Fruit fly (Drosophila melanogaster): ENCODE results near the gene Tbc1d15-17.

Tbc1d15-17 gene

dm6 chr2L:166115-167069, 40.6 kb upstream of the Tbc1d15-17 start (continued):
- no peak for TF ChIP-seq CG11696 (GFP tag; IDR thresholded peaks at IDR 0.05)
- TF ChIP-seq cwo (GFP tag; optimal IDR thresholded peaks at IDR 0.05): peak; percentile 82
- no peak for TF ChIP-seq yki (optimal IDR thresholded peaks at IDR 0.05)
- peak; percentile 70 for TF ChIP-seq dmrt99B (tag; optimal IDR thresholded peaks at IDR 0.05)
- peak; percentile 28 for TF ChIP-seq Sry-δ (GFP tag; optimal IDR thresholded peaks at IDR 0.05)
- TF ChIP-seq twi (tag; optimal IDR thresholded peaks at IDR 0.05): peak; percentile 58
- no peak for TF ChIP-seq CG9797 (GFP tag; optimal IDR thresholded peaks at IDR 0.05)
- no peak for TF ChIP-seq wdn (GFP tag; IDR thresholded peaks at IDR 0.05)
- TF ChIP-seq crc (GFP tag; optimal IDR thresholded peaks at IDR 0.05): peak; percentile 15
- peak; percentile 62 for TF ChIP-seq CG17829 (tag; optimal IDR thresholded peaks at IDR 0.05)
- peak; percentile 59 for TF ChIP-seq grn (GFP tag; optimal IDR thresholded peaks at IDR 0.05)
- TF ChIP-seq CG14860 (GFP tag; IDR thresholded peaks at IDR 0.05; ENCODE audit: partially characterized antibody): no peak
- TF ChIP-seq CG11723 (GFP tag; optimal IDR thresholded peaks at IDR 0.05): peak; percentile 71
- peak; percentile 42 for TF ChIP-seq CG3163 (GFP tag; optimal IDR thresholded peaks at IDR 0.05)
- peak; percentile 81 for TF ChIP-seq CG15011 (GFP tag; optimal IDR thresholded peaks at IDR 0.05)
- TF ChIP-seq E2f1 (GFP tag; IDR thresholded peaks at IDR 0.05): no peak
- no peak for TF ChIP-seq B-H1 (GFP tag; IDR thresholded peaks at IDR 0.05)
- no peak for TF ChIP-seq Neu2 (GFP tag; optimal IDR thresholded peaks at IDR 0.05; ENCODE audit: borderline replicate concordance)
- peak; percentile 64 for TF ChIP-seq CG2875 (GFP tag; optimal IDR thresholded peaks at IDR 0.05)
- TF ChIP-seq CG3065 (GFP tag; optimal IDR thresholded peaks at IDR 0.05): peak; percentile 26
- peak; percentile 93 for TF ChIP-seq CG18599 (GFP tag; optimal IDR thresholded peaks at IDR 0.05)
- TF ChIP-seq bsh (GFP tag; optimal IDR thresholded peaks at IDR 0.05): peak; percentile 43 to 100
- no peak for TF ChIP-seq CG9817 (tag; optimal IDR thresholded peaks at IDR 0.05)
- peak; percentile 85 for TF ChIP-seq sug (tag; optimal IDR thresholded peaks at IDR 0.05)
- peak; percentile 58 for TF ChIP-seq bigmax (GFP tag; optimal IDR thresholded peaks at IDR 0.05)
- TF ChIP-seq ap (GFP tag; IDR thresholded peaks at IDR 0.05): no peak
- peak; percentile 47 for TF ChIP-seq kah (GFP tag; optimal IDR thresholded peaks at IDR 0.05)
- TF ChIP-seq slp2 (GFP tag; optimal IDR thresholded peaks at IDR 0.05): no peak
- no peak for TF ChIP-seq zen2 (GFP tag; IDR thresholded peaks at IDR 0.05; ENCODE audit: partially characterized antibody)
- peak; percentile 82 for TF ChIP-seq CG10147 (GFP tag; optimal IDR thresholded peaks at IDR 0.05)
- no peak for TF ChIP-seq pzg (GFP tag; optimal IDR thresholded peaks at IDR 0.05)
- peak; percentile 97 for TF ChIP-seq CG34376 (GFP tag; optimal IDR thresholded peaks at IDR 0.05)
- no peak for TF ChIP-seq bowl (GFP tag; IDR thresholded peaks at IDR 0.05)
- peak; percentile 43 for TF ChIP-seq CG7271 (tag; optimal IDR thresholded peaks at IDR 0.05)
- peak; percentile 55 for TF ChIP-seq btn (GFP tag; optimal IDR thresholded peaks at IDR 0.05)
- no peak for TF ChIP-seq CG31388 (GFP tag; optimal IDR thresholded peaks at IDR 0.05)
- TF ChIP-seq NFAT (GFP tag; IDR thresholded peaks at IDR 0.05): no peak
- peak; percentile 92 for TF ChIP-seq cg (GFP tag; optimal IDR thresholded peaks at IDR 0.05)
- TF ChIP-seq Atf-2 (GFP tag; optimal IDR thresholded peaks at IDR 0.05): peak; percentile 37
- TF ChIP-seq CG30431 (GFP tag; optimal IDR thresholded peaks at IDR 0.05): no peak
- no peak for TF ChIP-seq MESR4 (GFP tag; optimal IDR thresholded peaks at IDR 0.05)
- TF ChIP-seq CG12071 (GFP tag; optimal IDR thresholded peaks at IDR 0.05): peak; percentile 89
- TF ChIP-seq CG6689 (GFP tag; IDR thresholded peaks at IDR 0.05): no peak
- TF ChIP-seq tio (GFP tag; optimal IDR thresholded peaks at IDR 0.05): peak; percentile 8
- no peak for TF ChIP-seq Dll (GFP tag; IDR thresholded peaks at IDR 0.05; ENCODE audit: partially characterized antibody)
- TF ChIP-seq CG17361 (GFP tag; IDR thresholded peaks at IDR 0.05): no peak
- TF ChIP-seq NC2α (GFP tag; optimal IDR thresholded peaks at IDR 0.05): peak; percentile 41
- TF ChIP-seq al (GFP tag; IDR thresholded peaks at IDR 0.05): no peak
- no peak for TF ChIP-seq CG18476 (GFP tag; optimal IDR thresholded peaks at IDR 0.05)
